Fruit fly (Drosophila melanogaster) whole organism, prepupa: ENCODE measurements around the gene Alh.

ENCODE experiments used
- CG11762 ChIP-seq: fragments of 200-800 bp; sonication (Bioruptor generic); optimal IDR thresholded peaks from 3 replicates; lab custom pipeline; 2016; ENCODE audit warnings: missing biosample characterization, missing genetic modification characterization; ENCODE audit not compliant: insufficient read depth
- CG11902 ChIP-seq: fragments of 200-800 bp; sonication (Bioruptor generic); optimal IDR thresholded peaks from 3 replicates; lab custom pipeline; 2016; ENCODE audit warnings: missing biosample characterization, missing genetic modification characterization
- CG16779 ChIP-seq: fragments of 200-800 bp; sonication (Bioruptor generic); optimal IDR thresholded peaks from 3 replicates; lab custom pipeline; 2017; ENCODE audit warnings: missing biosample characterization, mild to moderate bottlenecking, missing genetic modification characterization
- CG31627 ChIP-seq: fragments of 200-800 bp; sonication (Bioruptor generic); optimal IDR thresholded peaks from 3 replicates; lab custom pipeline; 2016; ENCODE audit warnings: missing biosample characterization, missing genetic modification characterization
- CG6276 ChIP-seq: fragments of 200-800 bp; sonication (Bioruptor generic); optimal IDR thresholded peaks from 2 replicates; lab custom pipeline; 2017; ENCODE audit warnings: missing biosample characterization, mild to moderate bottlenecking, missing genetic modification characterization
- OdsH ChIP-seq: fragments of 200-800 bp; sonication (Bioruptor generic); optimal IDR thresholded peaks from 3 replicates; lab custom pipeline; 2016; ENCODE audit warnings: missing biosample characterization, missing genetic modification characterization
- acj6 ChIP-seq: fragments of 200-800 bp; sonication (Bioruptor generic); optimal IDR thresholded peaks from 3 replicates; lab custom pipeline; 2016; ENCODE audit warnings: missing biosample characterization, missing genetic modification characterization
- eg ChIP-seq: fragments of 200-800 bp; sonication (Bioruptor generic); IDR thresholded peaks from 3 replicates; pipeline ENCODE4 v1.3.6; 2022; ENCODE audit warnings: missing biosample characterization, missing genetic modification characterization
- esn ChIP-seq: fragments of 200-800 bp; sonication (Bioruptor generic); optimal IDR thresholded peaks from 2 replicates; lab custom pipeline; 2016; ENCODE audit warnings: missing biosample characterization, mild to moderate bottlenecking, missing genetic modification characterization, moderate library complexity
- fkh ChIP-seq: fragments of 200-800 bp; sonication (Bioruptor generic); optimal IDR thresholded peaks from 3 replicates; lab custom pipeline; 2017; ENCODE audit warnings: missing biosample characterization, mild to moderate bottlenecking, missing genetic modification characterization, moderate library complexity
- pdm3 ChIP-seq: fragments of 200-800 bp; sonication (Bioruptor generic); optimal IDR thresholded peaks from 3 replicates; lab custom pipeline; 2016; ENCODE audit warnings: missing biosample characterization, missing genetic modification characterization
- topi ChIP-seq: fragments of 200-800 bp; sonication (Bioruptor generic); optimal IDR thresholded peaks from 3 replicates; lab custom pipeline; 2016; ENCODE audit warnings: missing biosample characterization, missing genetic modification characterization

DNA sequence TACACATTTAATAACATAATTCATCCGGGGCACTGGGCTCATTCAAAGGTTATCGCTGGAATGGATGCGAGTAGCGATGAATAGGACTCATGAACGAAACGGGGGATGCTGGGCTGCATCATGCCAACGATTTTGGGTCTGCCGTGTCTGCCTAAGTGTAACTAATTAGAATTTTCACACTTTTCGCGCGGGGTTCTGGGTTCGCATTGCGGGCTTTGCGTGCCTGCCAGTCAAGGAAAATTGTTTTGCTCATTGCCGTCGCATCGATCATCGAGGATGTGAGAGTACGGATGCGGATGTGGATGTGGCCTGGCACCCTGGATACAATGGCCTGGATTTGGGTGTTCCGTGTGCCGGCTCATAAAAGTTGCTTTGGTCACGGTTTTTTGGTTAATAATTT, 14.1 kb upstream of the Alh start:
- TF ChIP-seq topi (no peak), CG31627 (GFP tag; lab: Kevin White, UChicago) (no peak), CG16779 (tag; lab: Kevin White, UChicago) (no peak), fkh (GFP tag; lab: Kevin White, UChicago) (no peak), acj6 (GFP tag; lab: Kevin White, UChicago) (no peak), CG11902 (GFP tag; lab: Kevin White, UChicago) (no peak), CG6276 (GFP tag; lab: Kevin White, UChicago) (no peak), esn (GFP tag; lab: Kevin White, UChicago) (no peak), OdsH (GFP tag; lab: Kevin White, UChicago) (no peak), pdm3 (GFP tag; lab: Kevin White, UChicago) (no peak), CG11762 (GFP tag; lab: Kevin White, UChicago) (no peak), eg (GFP tag; lab: Robert Waterston, UW) (no peak)
